Worm (Caenorhabditis elegans): ENCODE measurements around the gene mrps-18.C.

The mrps-18.C gene

DNA sequence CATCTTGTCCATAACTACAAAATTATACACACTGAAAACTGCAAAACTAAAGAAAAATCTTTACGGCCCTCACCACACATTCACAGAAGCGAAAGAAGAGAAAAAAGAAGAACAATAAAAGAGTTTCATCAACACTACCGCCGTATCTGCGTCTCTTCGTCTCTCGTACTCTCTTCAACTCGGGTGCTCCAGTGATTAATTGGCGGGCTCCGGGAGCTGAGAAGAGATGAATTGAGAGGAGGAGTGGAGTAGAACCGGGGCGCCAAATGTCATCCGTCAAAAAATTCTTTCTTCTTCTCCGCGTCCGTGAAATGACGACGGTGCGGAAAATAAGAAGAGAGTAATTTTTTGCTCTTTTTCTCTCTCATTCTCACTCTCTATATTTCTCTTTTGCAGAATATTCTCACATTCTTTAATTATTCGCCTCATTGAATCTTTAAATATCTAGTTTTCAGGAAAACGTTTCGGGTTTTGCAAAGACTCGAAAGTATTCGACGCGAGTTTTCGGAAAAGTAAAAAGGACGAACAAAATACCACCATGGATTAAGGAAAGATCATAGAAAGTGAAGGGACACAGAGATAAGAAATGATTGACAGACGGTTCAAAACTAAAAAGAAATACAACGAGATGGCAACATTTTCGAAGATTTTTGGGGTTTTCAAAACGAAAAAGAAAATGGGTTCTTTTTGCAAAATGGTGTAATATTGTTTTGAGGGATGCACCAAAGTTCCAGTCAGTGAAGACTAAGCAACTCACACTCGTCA, 28.3 kb upstream of the mrps-18.C start:
- no peak for TF ChIP-seq sox-4 (tag; optimal IDR thresholded peaks at IDR 0.05)
- peak; percentile 3 for TF ChIP-seq lin-13 (GFP tag; optimal IDR thresholded peaks at IDR 0.05)
- no peak for TF ChIP-seq ztf-4 (tag; optimal IDR thresholded peaks at IDR 0.05)
- TF ChIP-seq vab-15 (tag; optimal IDR thresholded peaks at IDR 0.05): peak; percentile 15
- TF ChIP-seq mab-9 (GFP tag; IDR thresholded peaks at IDR 0.05): no peak
- TF ChIP-seq unc-130 (tag; optimal IDR thresholded peaks at IDR 0.05): peak; percentile 50
- peak; percentile 61 for TF ChIP-seq blmp-1 (tag; optimal IDR thresholded peaks at IDR 0.05)
- no peak for TF ChIP-seq C04F5.9 (tag; optimal IDR thresholded peaks at IDR 0.05)
- TF ChIP-seq fkh-8 (tag; optimal IDR thresholded peaks at IDR 0.05): no peak
- TF ChIP-seq F16B12.6 (tag; optimal IDR thresholded peaks at IDR 0.05): no peak
- TF ChIP-seq egl-27 (tag; optimal IDR thresholded peaks at IDR 0.05): no peak
- no peak for TF ChIP-seq fkh-10 (GFP tag; optimal IDR thresholded peaks at IDR 0.05)
- TF ChIP-seq C16A3.4 (tag; optimal IDR thresholded peaks at IDR 0.05): no peak
- TF ChIP-seq tbx-2 (tag; optimal IDR thresholded peaks at IDR 0.05): peak; percentile 49
- no peak for TF ChIP-seq tlp-1 (tag; optimal IDR thresholded peaks at IDR 0.05)
- TF ChIP-seq nhr-47 (tag; optimal IDR thresholded peaks at IDR 0.05): peak; percentile 24
- TF ChIP-seq ceh-82 (tag; optimal IDR thresholded peaks at IDR 0.05): peak in 1 of 3 experiments; percentile 1
- TF ChIP-seq pax-3 (tag; optimal IDR thresholded peaks at IDR 0.05): no peak
- TF ChIP-seq ceh-8 (GFP tag; optimal IDR thresholded peaks at IDR 0.05): no peak
- peak; percentile 74 for TF ChIP-seq nhr-71 (tag; optimal IDR thresholded peaks at IDR 0.05)
- peak; percentile 5 for TF ChIP-seq unc-86 (tag; optimal IDR thresholded peaks at IDR 0.05)
- no peak for TF ChIP-seq unc-98 (GFP tag; IDR thresholded peaks at IDR 0.05)
- no peak for TF ChIP-seq unc-62 (GFP tag; optimal IDR thresholded peaks at IDR 0.05)
- TF ChIP-seq fkh-4 (tag; optimal IDR thresholded peaks at IDR 0.05; ENCODE audit: borderline replicate concordance): no peak
- no peak for TF ChIP-seq snpc-4 (tag; optimal IDR thresholded peaks at IDR 0.05)
- TF ChIP-seq ceh-88 (GFP tag; IDR thresholded peaks at IDR 0.05): no peak
- TF ChIP-seq egl-13 (tag; optimal IDR thresholded peaks at IDR 0.05): no peak
- no peak for TF ChIP-seq pqm-1 (tag; optimal IDR thresholded peaks at IDR 0.05)
- TF ChIP-seq aly-2 (tag; optimal IDR thresholded peaks at IDR 0.05): no peak
- TF ChIP-seq sup-37 (GFP tag; optimal IDR thresholded peaks at IDR 0.05): no peak
- peak in 1 of 2 experiments; percentile 11 for TF ChIP-seq efl-1 (optimal IDR thresholded peaks at IDR 0.05)
- TF ChIP-seq efl-1 (GFP tag; optimal IDR thresholded peaks at IDR 0.05 in 1 of 2): peak in 1 of 2 experiments; percentile 59
- TF ChIP-seq nhr-20 (tag; optimal IDR thresholded peaks at IDR 0.05): peak; percentile 3
- TF ChIP-seq nhr-11 (tag; optimal IDR thresholded peaks at IDR 0.05): no peak
- TF ChIP-seq hlh-17 (GFP tag; optimal IDR thresholded peaks at IDR 0.05; ENCODE audit: borderline replicate concordance): no peak
- TF ChIP-seq mef-2 (tag; optimal IDR thresholded peaks at IDR 0.05): no peak
- no peak for TF ChIP-seq skn-1 (tag; optimal IDR thresholded peaks at IDR 0.05)
- TF ChIP-seq mep-1 (tag; optimal IDR thresholded peaks at IDR 0.05): no peak
- TF ChIP-seq nhr-28 (tag; optimal IDR thresholded peaks at IDR 0.05): no peak
- TF ChIP-seq nhr-77 (tag; optimal IDR thresholded peaks at IDR 0.05): no peak
- TF ChIP-seq alr-1 (tag; optimal IDR thresholded peaks at IDR 0.05; ENCODE audit: borderline replicate concordance): no peak
- no peak for TF ChIP-seq elt-2 (tag; optimal IDR thresholded peaks at IDR 0.05)
- TF ChIP-seq ces-1 (GFP tag; optimal IDR thresholded peaks at IDR 0.05): no peak
- no peak for TF ChIP-seq ets-5 (GFP tag; IDR thresholded peaks at IDR 0.05)
- no peak for TF ChIP-seq isw-1 (GFP tag; IDR thresholded peaks at IDR 0.05)
- TF ChIP-seq nhr-84 (tag; optimal IDR thresholded peaks at IDR 0.05): no peak
- no peak for TF ChIP-seq efl-3 (GFP tag; optimal IDR thresholded peaks at IDR 0.05)
- no peak for TF ChIP-seq mdl-1 (tag; optimal IDR thresholded peaks at IDR 0.05)
- peak; percentile 92 for TF ChIP-seq lin-14 (GFP tag; optimal IDR thresholded peaks at IDR 0.05)
- no peak for TF ChIP-seq nhr-76 (tag; optimal IDR thresholded peaks at IDR 0.05)
- peak; percentile 85 for TF ChIP-seq lin-39 (tag; optimal IDR thresholded peaks at IDR 0.05)
- peak; percentile 61 for TF ChIP-seq dsc-1 (tag; optimal IDR thresholded peaks at IDR 0.05)
- no peak for TF ChIP-seq xbp-1 (tag; optimal IDR thresholded peaks at IDR 0.05)
